Worm (Caenorhabditis elegans) whole organism, L4 larva: Measurements from ENCODE around the gene W07G1.1.

ENCODE experiments used
- dpl-1 ChIP-seq: fragments of 150-350 bp; optimal IDR thresholded peaks from 2 replicates; lab custom pipeline; 2014; ENCODE audit warnings: missing biosample characterization, missing genetic modification reagents, missing genetic modification characterization
- duxl-1 ChIP-seq: sonication (generic microtip); optimal IDR thresholded peaks from 2 replicates; lab custom pipeline; 2016; ENCODE audit warnings: mild to moderate bottlenecking, missing genetic modification characterization, moderate library complexity, missing compliant biosample characterization; ENCODE audit not compliant: poor library complexity
- unc-62 ChIP-seq, 3 experiments: fragments of 150-350 bp in 1 of 3; sonication (generic microtip); optimal IDR thresholded peaks in 2 of 3; peaks in 1 of 3; 1 replicate in 1 of 3; 2 replicates in 2 of 3; lab custom pipeline; 2014 to 2017; ENCODE audit warnings: missing biosample characterization in 3 of 3, missing genetic modification characterization in 3 of 3, missing genetic modification reagents in 3 of 3, missing genotype in 1 of 3

DNA sequence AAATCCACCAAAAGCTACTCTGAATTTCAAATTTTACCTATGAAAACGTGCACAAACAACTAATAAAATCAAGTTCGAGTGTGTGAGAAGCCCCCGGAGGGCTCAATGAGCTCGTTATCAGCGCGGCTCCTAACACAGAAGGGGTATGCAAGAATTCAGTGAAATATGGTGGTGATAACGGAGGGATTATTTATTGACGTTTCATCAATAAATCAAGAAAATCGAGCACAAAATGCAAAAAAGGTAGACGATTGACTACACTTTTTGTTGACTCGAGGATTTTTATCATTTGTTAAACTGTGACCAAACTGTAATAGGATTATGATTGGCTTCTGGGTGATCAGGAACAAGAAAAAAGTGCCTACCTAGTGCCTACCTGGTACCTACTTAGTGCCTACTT is 18.0 kb upstream of the W07G1.1 start, which contains the start of gene zip-3:
- TF ChIP-seq unc-62 (GFP tag; optimal IDR thresholded peaks at IDR 0.05 in 1 of 2; lab: Kevin White, UChicago) (no peak), unc-62 (tag; optimal IDR thresholded peaks at IDR 0.05; lab: Kevin White, UChicago) (no peak), duxl-1 (tag; lab: Kevin White, UChicago) (no peak), dpl-1 (GFP tag; lab: Kevin White, UChicago) (no peak)
